Worm (Caenorhabditis elegans) whole organism, late embryonic: ENCODE data around the gene nhl-2.

ENCODE experiments used
- K09A11.1 ChIP-seq: sonication (generic microtip); optimal IDR thresholded peaks from 2 replicates; lab custom pipeline; 2017; ENCODE audit warnings: antibody characterized with exemption, mild to moderate bottlenecking, missing genetic modification characterization, missing compliant biosample characterization; ENCODE audit not compliant: insufficient read depth
- ama-1 ChIP-seq: fragments of 150-350 bp; optimal IDR thresholded peaks from 2 replicates; lab custom pipeline; 2014
- ceh-2 ChIP-seq: sonication (generic microtip); optimal IDR thresholded peaks from 2 replicates; lab custom pipeline; 2016; ENCODE audit warnings: missing genotype, missing genetic modification characterization, missing compliant biosample characterization
- ceh-31 ChIP-seq: sonication (generic microtip); optimal IDR thresholded peaks from 2 replicates; lab custom pipeline; 2016; ENCODE audit warnings: missing genetic modification characterization, missing compliant biosample characterization
- ceh-45 ChIP-seq: fragments of 200-800 bp; sonication (Bioruptor generic); IDR thresholded peaks from 2 replicates; pipeline ENCODE4 v1.3.6; 2022; ENCODE audit warnings: missing genetic modification reagents, missing genetic modification characterization, missing compliant biosample characterization
- ets-4 ChIP-seq: sonication (generic microtip); optimal IDR thresholded peaks from 2 replicates; lab custom pipeline; 2016; ENCODE audit warnings: missing genetic modification characterization, missing compliant biosample characterization
- fkh-10 ChIP-seq: fragments of 150-350 bp; optimal IDR thresholded peaks from 2 replicates; lab custom pipeline; 2014; ENCODE audit warnings: missing biosample characterization, missing genetic modification reagents, missing genetic modification characterization
- gmeb-2 ChIP-seq: sonication (generic microtip); optimal IDR thresholded peaks from 2 replicates; lab custom pipeline; 2016; ENCODE audit warnings: missing genetic modification characterization, inconsistent platforms, missing compliant biosample characterization
- hlh-13 ChIP-seq: fragments of 200-800 bp; sonication (Bioruptor generic); optimal IDR thresholded peaks from 2 replicates; lab custom pipeline; 2018; ENCODE audit warnings: mild to moderate bottlenecking, missing genetic modification characterization, missing compliant biosample characterization
- nhr-11 ChIP-seq: fragments of 150-350 bp; optimal IDR thresholded peaks from 2 replicates; lab custom pipeline; 2014; ENCODE audit warnings: missing biosample characterization, missing genetic modification characterization
- pha-4 ChIP-seq: fragments of 150-350 bp; optimal IDR thresholded peaks from 2 replicates; lab custom pipeline; 2018; ENCODE audit warnings: missing biosample characterization, missing genetic modification reagents, missing genetic modification characterization

DNA sequence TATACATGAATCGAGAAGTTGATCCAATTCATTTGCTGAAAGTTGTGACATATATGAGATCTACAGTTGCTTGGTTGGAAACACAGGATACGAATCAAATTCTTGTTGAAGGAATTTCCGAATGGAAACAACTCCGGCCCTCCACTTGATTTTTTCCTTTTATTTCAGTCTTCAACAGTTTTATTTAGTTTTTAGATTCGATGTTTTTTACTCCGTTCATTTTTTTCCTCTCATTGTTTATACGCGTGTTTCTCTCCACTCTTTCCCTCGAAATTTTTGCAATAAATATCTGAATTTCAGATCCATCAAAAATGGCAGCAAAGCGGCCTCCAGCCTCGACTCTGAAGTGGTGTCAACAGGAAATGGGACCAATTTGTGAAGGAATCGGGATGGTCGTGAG is 35.8 kb downstream of the nhl-2 start, which contains the start of gene coq-8:
- no peak for TF ChIP-seq gmeb-2 (tag; lab: Kevin White, UChicago)
- no peak for TF ChIP-seq nhr-11 (tag; lab: Kevin White, UChicago)
- TF ChIP-seq ceh-45, result no peak
- no peak for TF ChIP-seq ama-1
- TF ChIP-seq K09A11.1 (tag; lab: Kevin White, UChicago), result no peak
- no peak for TF ChIP-seq ets-4 (tag; lab: Kevin White, UChicago)
- TF ChIP-seq fkh-10, result no peak
- TF ChIP-seq ceh-31, result no peak
- TF ChIP-seq hlh-13 (GFP tag; lab: Kevin White, UChicago), result no peak
- TF ChIP-seq pha-4 (tag; lab: Kevin White, UChicago), result no peak
- TF ChIP-seq ceh-2 (tag; lab: Kevin White, UChicago), result no peak
